Worm (Caenorhabditis elegans): ENCODE results near the gene F36H5.17.

DNA sequence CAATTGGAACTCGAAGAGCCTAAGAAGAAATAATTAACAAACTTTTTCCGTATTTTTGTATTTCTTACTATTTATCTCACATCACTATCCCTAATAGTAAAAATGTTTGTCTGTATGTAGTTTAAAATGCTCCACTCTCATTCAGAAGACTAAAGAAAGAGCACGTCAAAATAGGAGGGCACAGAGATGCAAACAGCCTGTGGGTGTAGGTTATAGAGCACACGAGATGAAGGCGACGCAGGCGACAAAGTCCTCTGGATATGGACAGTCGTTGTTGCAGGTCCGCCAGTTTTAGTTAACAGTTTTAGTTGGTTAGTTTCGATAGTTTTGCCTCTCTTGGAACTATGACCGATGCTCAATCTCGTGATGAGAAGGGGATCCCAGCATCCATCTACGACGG is 24.0 kb downstream of the F36H5.17 start, which contains the start of gene ceh-82:
- TF ChIP-seq fos-1 (tag; optimal IDR thresholded peaks at IDR 0.05) (no peak), unc-62 (GFP tag; optimal IDR thresholded peaks at IDR 0.05) (no peak), alr-1 (tag; optimal IDR thresholded peaks at IDR 0.05; ENCODE audit: borderline replicate concordance) (no peak), efl-1 (optimal IDR thresholded peaks at IDR 0.05) (no peak), efl-1 (GFP tag; optimal IDR thresholded peaks at IDR 0.05 in 1 of 2) (no peak), lin-39 (tag; optimal IDR thresholded peaks at IDR 0.05) (no peak), ceh-82 (tag; optimal IDR thresholded peaks at IDR 0.05) (no peak), ztf-11 (tag; optimal IDR thresholded peaks at IDR 0.05) (no peak), lin-13 (GFP tag; optimal IDR thresholded peaks at IDR 0.05) (no peak), snpc-4 (tag; optimal IDR thresholded peaks at IDR 0.05) (no peak), elt-2 (tag; optimal IDR thresholded peaks at IDR 0.05) (no peak)

Data from whole organism, L1 larva.